Fruit fly (Drosophila melanogaster): ENCODE results near the gene Vtld.

dm6 chr3L:19790564-19790928 is 30.3 kb downstream of the Vtld start:
- no peak for TF ChIP-seq pad (GFP tag; optimal IDR thresholded peaks at IDR 0.05)
- TF ChIP-seq kay (GFP tag; ENCODE audit: borderline replicate concordance): peak; percentile 88
- no peak for TF ChIP-seq cnc (optimal IDR thresholded peaks at IDR 0.05)
- no peak for TF ChIP-seq CG7045 (GFP tag; optimal IDR thresholded peaks at IDR 0.05)
- TF ChIP-seq toe (GFP tag; optimal IDR thresholded peaks at IDR 0.05): no peak
- TF ChIP-seq CG5204 (GFP tag; optimal IDR thresholded peaks at IDR 0.05): no peak
- no peak for TF ChIP-seq CG12768 (GFP tag; optimal IDR thresholded peaks at IDR 0.05)
- no peak for TF ChIP-seq ovo (GFP tag; optimal IDR thresholded peaks at IDR 0.05)
- no peak for TF ChIP-seq CG1620 (GFP tag; optimal IDR thresholded peaks at IDR 0.05)
- TF ChIP-seq bab1 (GFP tag; optimal IDR thresholded peaks at IDR 0.05): no peak
